Worm (Caenorhabditis elegans) whole organism, early embryonic: ENCODE data around the gene saps-1.

Experiments
- B0310.2 ChIP-seq: sonication (generic microtip); optimal IDR thresholded peaks from 2 replicates; lab custom pipeline; 2016; ENCODE audit warnings: mild to moderate bottlenecking, missing genetic modification characterization, missing compliant biosample characterization
- F13C5.2 ChIP-seq: sonication (generic microtip); optimal IDR thresholded peaks from 2 replicates; lab custom pipeline; 2017; ENCODE audit warnings: mild to moderate bottlenecking, missing genetic modification characterization, inconsistent platforms, missing compliant biosample characterization
- aly-1 ChIP-seq: sonication (generic microtip); optimal IDR thresholded peaks from 2 replicates; lab custom pipeline; 2016; ENCODE audit warnings: missing genetic modification characterization, missing compliant biosample characterization
- ama-1 ChIP-seq: fragments of 150-350 bp; optimal IDR thresholded peaks from 2 replicates; lab custom pipeline; 2014
- ceh-13 ChIP-seq: fragments of 200-800 bp; sonication (Bioruptor generic); optimal IDR thresholded peaks from 2 replicates; lab custom pipeline; 2018; ENCODE audit warnings: mild to moderate bottlenecking, missing genetic modification characterization, missing compliant biosample characterization
- ceh-36 ChIP-seq: sonication (generic microtip); optimal IDR thresholded peaks from 2 replicates; lab custom pipeline; 2016; ENCODE audit warnings: missing genetic modification characterization, inconsistent platforms, missing compliant biosample characterization
- ets-7 ChIP-seq: sonication (generic microtip); optimal IDR thresholded peaks from 2 replicates; lab custom pipeline; 2016; ENCODE audit warnings: missing genotype, missing genetic modification characterization, missing compliant biosample characterization
- flt-1 ChIP-seq: fragments of 200-800 bp; sonication (Bioruptor generic); IDR thresholded peaks from 2 replicates; pipeline ENCODE4 v1.3.6; 2022; ENCODE audit warnings: missing genetic modification characterization, missing compliant biosample characterization
- hmbx-1 ChIP-seq: sonication (generic microtip); optimal IDR thresholded peaks from 2 replicates; lab custom pipeline; 2016; ENCODE audit warnings: mild to moderate bottlenecking, missing genetic modification characterization, missing compliant biosample characterization
- hmg-4 ChIP-seq: fragments of 200-800 bp; sonication (Bioruptor generic); optimal IDR thresholded peaks from 2 replicates; lab custom pipeline; 2018; ENCODE audit warnings: mild to moderate bottlenecking, missing genetic modification characterization, missing compliant biosample characterization
- hnd-1 ChIP-seq: sonication (generic microtip); optimal IDR thresholded peaks from 2 replicates; lab custom pipeline; 2016; ENCODE audit warnings: missing genetic modification characterization, missing compliant biosample characterization
- pes-1 ChIP-seq: fragments of 200-800 bp; sonication (Bioruptor generic); IDR thresholded peaks from 2 replicates; pipeline ENCODE4 v1.3.6; 2022; ENCODE audit warnings: missing genetic modification reagents, missing genetic modification characterization, missing compliant biosample characterization
- scrt-1 ChIP-seq: fragments of 200-800 bp; sonication (Bioruptor generic); IDR thresholded peaks from 2 replicates; pipeline ENCODE4 v1.3.6; 2022; ENCODE audit warnings: missing genetic modification characterization, missing compliant biosample characterization
- sea-1 ChIP-seq: fragments of 200-800 bp; sonication (Bioruptor generic); conservative IDR thresholded peaks from 2 replicates; pipeline ENCODE4 v1.3.6; 2022; ENCODE audit warnings: missing genetic modification characterization, missing compliant biosample characterization
- tbx-11 ChIP-seq: fragments of 200-800 bp; sonication (Bioruptor generic); IDR thresholded peaks from 2 replicates; pipeline ENCODE4 v1.3.6; 2022; ENCODE audit warnings: missing genetic modification characterization, missing compliant biosample characterization
- tbx-37 ChIP-seq: fragments of 200-800 bp; sonication (Bioruptor generic); conservative IDR thresholded peaks from 2 replicates; pipeline ENCODE4 v1.3.6; 2022; ENCODE audit warnings: missing genetic modification reagents, missing genetic modification characterization, missing compliant biosample characterization
- tra-4 ChIP-seq: sonication (generic microtip); optimal IDR thresholded peaks from 2 replicates; lab custom pipeline; 2017; ENCODE audit warnings: missing genetic modification characterization, missing compliant biosample characterization

saps-1 gene

ce11 chrII:11307953-11308352 is 10.5 kb downstream of the saps-1 start:
- TF ChIP-seq ama-1 (lab: Kevin White, UChicago) (no peak), sea-1 (GFP tag; lab: Robert Waterston, UW) (no peak), tra-4 (tag; lab: Kevin White, UChicago) (no peak), F13C5.2 (tag; lab: Kevin White, UChicago) (no peak), aly-1 (tag; lab: Kevin White, UChicago) (no peak)

ce11 chrII:11312223-11312622 is 14.7 kb downstream of the saps-1 start, which contains the start of gene T24F1.7:
T24F1.7 (plus strand) TSS chrII:11312523.
- TF ChIP-seq tbx-37 (GFP tag; lab: Robert Waterston, UW) (no peak), F13C5.2 (tag; lab: Kevin White, UChicago) (no peak), B0310.2 (tag; lab: Kevin White, UChicago) (no peak), ama-1 (lab: Kevin White, UChicago) (no peak), pes-1 (GFP tag; lab: Robert Waterston, UW) (no peak), scrt-1 (GFP tag; lab: Robert Waterston, UW) (no peak), aly-1 (tag; lab: Kevin White, UChicago) (no peak), hmg-4 (GFP tag; lab: Kevin White, UChicago) (no peak), ets-7 (tag; lab: Kevin White, UChicago) (no peak), tra-4 (tag; lab: Kevin White, UChicago) (no peak), ceh-13 (GFP tag; lab: Kevin White, UChicago) (no peak), hnd-1 (tag; lab: Kevin White, UChicago) (no peak)

DNA sequence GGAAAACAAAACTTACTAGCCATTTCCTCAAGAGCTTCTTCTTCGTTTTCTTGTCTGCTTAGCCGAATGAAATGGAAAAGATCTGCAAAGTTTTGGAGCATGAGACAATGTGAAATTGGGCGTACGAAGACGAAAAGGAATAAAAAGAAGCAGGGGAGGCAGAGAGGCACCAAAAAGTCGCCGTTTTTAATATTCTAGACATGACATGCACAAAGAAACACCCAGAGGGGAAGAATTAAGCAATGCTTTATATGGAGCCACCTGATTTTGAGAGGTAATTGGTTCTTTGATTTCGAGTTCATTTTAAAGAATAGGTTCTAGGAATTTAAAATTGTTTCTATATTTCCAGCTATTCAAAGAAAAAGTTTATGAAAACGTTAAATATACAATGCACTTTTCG is 16.7 kb downstream of the saps-1 start, which contains the start of gene T24F1.4:
T24F1.4 (minus strand) TSS at position 101 of the 400 bp plus-strand sequence.
- no peak for TF ChIP-seq tra-4 (tag; lab: Kevin White, UChicago)
- no peak for TF ChIP-seq hnd-1 (tag; lab: Kevin White, UChicago)
- TF ChIP-seq ets-7 (tag; lab: Kevin White, UChicago) = no peak
- no peak for TF ChIP-seq aly-1 (tag; lab: Kevin White, UChicago)
- TF ChIP-seq tbx-11 (GFP tag; lab: Robert Waterston, UW) = no peak

ce11 chrII:11316663-11317062 is 19.2 kb downstream of the saps-1 start:
- TF ChIP-seq ama-1 (lab: Kevin White, UChicago) (no peak), ceh-13 (GFP tag; lab: Kevin White, UChicago) (no peak), sea-1 (GFP tag; lab: Robert Waterston, UW) (no peak), ets-7 (tag; lab: Kevin White, UChicago) (no peak), hmbx-1 (tag; lab: Kevin White, UChicago) (no peak), tbx-11 (GFP tag; lab: Robert Waterston, UW) (no peak), hmg-4 (GFP tag; lab: Kevin White, UChicago) (no peak), F13C5.2 (tag; lab: Kevin White, UChicago) (no peak), tra-4 (tag; lab: Kevin White, UChicago) (no peak)

- TF ChIP-seq ama-1 (lab: Kevin White, UChicago) (no peak), F13C5.2 (tag; lab: Kevin White, UChicago) (no peak), hmbx-1 (tag; lab: Kevin White, UChicago) (no peak), tbx-11 (GFP tag; lab: Robert Waterston, UW) (no peak), B0310.2 (tag; lab: Kevin White, UChicago) (no peak), tbx-37 (GFP tag; lab: Robert Waterston, UW) (no peak), sea-1 (GFP tag; lab: Robert Waterston, UW) (no peak), hnd-1 (tag; lab: Kevin White, UChicago) (no peak), ets-7 (tag; lab: Kevin White, UChicago) (no peak), tra-4 (tag; lab: Kevin White, UChicago) (no peak), ceh-36 (tag; lab: Kevin White, UChicago) (no peak), hmg-4 (GFP tag; lab: Kevin White, UChicago) (no peak), scrt-1 (GFP tag; lab: Robert Waterston, UW) (no peak), flt-1 (no peak), aly-1 (tag; lab: Kevin White, UChicago) (no peak)
Observed at ce11 chrII:11319591-11319990, 22.1 kb downstream of the saps-1 start, which contains the start of gene nlp-51. nlp-51 (minus strand) TSS chrII:11319691.

- TF ChIP-seq tbx-11 (GFP tag; lab: Robert Waterston, UW) (no peak), ets-7 (tag; lab: Kevin White, UChicago) (no peak), sea-1 (GFP tag; lab: Robert Waterston, UW) (no peak), pes-1 (GFP tag; lab: Robert Waterston, UW) (no peak), F13C5.2 (tag; lab: Kevin White, UChicago) (no peak), tra-4 (tag; lab: Kevin White, UChicago) (no peak), aly-1 (tag; lab: Kevin White, UChicago) (no peak), B0310.2 (tag; lab: Kevin White, UChicago) (no peak), hmg-4 (GFP tag; lab: Kevin White, UChicago) (no peak), tbx-37 (GFP tag; lab: Robert Waterston, UW) (no peak), flt-1 (no peak), hnd-1 (tag; lab: Kevin White, UChicago) (no peak), ceh-36 (tag; lab: Kevin White, UChicago) (no peak), hmbx-1 (tag; lab: Kevin White, UChicago) (no peak), scrt-1 (GFP tag; lab: Robert Waterston, UW) (no peak)
Observed at ce11 chrII:11329021-11329479, 31.6 kb downstream of the saps-1 start, which contains the start of gene tag-180. tag-180 (minus strand) TSS chrII:11329429.

DNA sequence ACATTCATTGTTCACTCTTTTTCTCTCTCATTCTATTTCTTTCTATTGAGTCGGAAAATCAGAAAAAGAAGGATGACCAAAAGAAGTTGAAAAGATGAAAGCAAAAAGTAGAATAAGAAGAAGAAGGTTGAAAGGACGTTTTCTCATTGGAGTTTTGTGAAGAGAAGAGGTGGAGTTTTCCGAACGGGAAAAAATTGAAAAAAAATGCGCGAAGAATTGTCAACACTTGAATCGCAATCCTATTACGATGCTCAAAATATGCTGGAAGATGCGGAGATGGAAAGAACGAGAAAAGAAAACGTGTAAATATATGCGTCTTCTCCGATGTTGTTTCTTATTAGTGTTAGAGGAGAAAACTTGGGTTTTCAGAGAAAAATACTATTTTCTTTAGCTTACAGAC is 35.9 kb downstream of the saps-1 start:
- TF ChIP-seq aly-1 (tag; lab: Kevin White, UChicago) (no peak), ceh-13 (GFP tag; lab: Kevin White, UChicago) (no peak), ets-7 (tag; lab: Kevin White, UChicago) (no peak), tbx-37 (GFP tag; lab: Robert Waterston, UW) (no peak), hmbx-1 (tag; lab: Kevin White, UChicago) (no peak)
